Worm (Caenorhabditis elegans) whole organism, L4 larva: Measurements from ENCODE around the gene ife-5.

Experiments used
- ama-1 ChIP-seq: fragments of 150-350 bp; optimal IDR thresholded peaks from 2 replicates; lab custom pipeline; 2014; ENCODE audit warnings: inconsistent platforms, mixed read lengths
- dpl-1 ChIP-seq: fragments of 150-350 bp; optimal IDR thresholded peaks from 2 replicates; lab custom pipeline; 2014; ENCODE audit warnings: missing biosample characterization, missing genetic modification reagents, missing genetic modification characterization
- hlh-11 ChIP-seq: fragments of 200-800 bp; sonication (Bioruptor generic); optimal IDR thresholded peaks from 2 replicates; lab custom pipeline; 2018; ENCODE audit warnings: mild to moderate bottlenecking, missing genetic modification characterization, missing compliant biosample characterization
- hlh-30 ChIP-seq: sonication (generic microtip); optimal IDR thresholded peaks from 2 replicates; lab custom pipeline; 2017; ENCODE audit warnings: antibody characterized with exemption, mild to moderate bottlenecking, missing genetic modification characterization, missing compliant biosample characterization; ENCODE audit not compliant: insufficient read depth
- jun-1 ChIP-seq: fragments of 150-350 bp; optimal IDR thresholded peaks from 2 replicates; lab custom pipeline; 2014; ENCODE audit warnings: missing biosample characterization, missing genetic modification reagents, missing genetic modification characterization
- lim-7 ChIP-seq: fragments of 200-800 bp; sonication (Bioruptor generic); IDR thresholded peaks from 2 replicates; pipeline ENCODE4 v1.3.6; 2022; ENCODE audit warnings: missing genetic modification characterization, missing compliant biosample characterization
- lin-15B ChIP-seq: fragments of 150-350 bp; sonication (generic microtip); optimal IDR thresholded peaks from 3 replicates; lab custom pipeline; 2014; ENCODE audit warnings: missing biosample characterization, missing genetic modification characterization
- lin-39 ChIP-seq: fragments of 150-350 bp; optimal IDR thresholded peaks from 2 replicates; lab custom pipeline; 2014; ENCODE audit warnings: missing biosample characterization, missing genetic modification reagents, missing genetic modification characterization
- nhr-102 ChIP-seq: sonication (generic microtip); optimal IDR thresholded peaks from 2 replicates; lab custom pipeline; 2016; ENCODE audit warnings: mild to moderate bottlenecking, missing genetic modification characterization, moderate library complexity, missing compliant biosample characterization
- nhr-28 ChIP-seq: fragments of 150-350 bp; optimal IDR thresholded peaks from 2 replicates; lab custom pipeline; 2014; ENCODE audit warnings: missing biosample characterization, missing genetic modification characterization
- nhr-42 ChIP-seq: fragments of 200-800 bp; sonication (Bioruptor generic); IDR thresholded peaks from 2 replicates; pipeline ENCODE4 v1.3.6; 2022; ENCODE audit warnings: missing genetic modification characterization, missing compliant biosample characterization
- nhr-6 ChIP-seq: fragments of 150-350 bp; optimal IDR thresholded peaks from 2 replicates; lab custom pipeline; 2014; ENCODE audit warnings: missing biosample characterization, missing genetic modification characterization
- unc-130 ChIP-seq: sonication (generic microtip); optimal IDR thresholded peaks from 2 replicates; lab custom pipeline; 2016; ENCODE audit warnings: missing genetic modification reagents, missing genetic modification characterization, missing compliant biosample characterization
- zip-11 ChIP-seq: fragments of 200-800 bp; sonication (Bioruptor generic); IDR thresholded peaks from 2 replicates; pipeline ENCODE4 v1.3.6; 2022; ENCODE audit warnings: missing genetic modification characterization, missing compliant biosample characterization

- no peak for TF ChIP-seq ama-1 (lab: Kevin White, UChicago)
- no peak for TF ChIP-seq nhr-102 (tag; lab: Kevin White, UChicago)
- TF ChIP-seq jun-1 (tag; lab: Kevin White, UChicago) = no peak
- no peak for TF ChIP-seq hlh-11 (tag; lab: Kevin White, UChicago)
- TF ChIP-seq lim-7 (GFP tag; lab: Robert Waterston, UW) = no peak
- no peak for TF ChIP-seq lin-15B (tag; lab: Kevin White, UChicago)
- no peak for TF ChIP-seq unc-130 (GFP tag; lab: Kevin White, UChicago)
- TF ChIP-seq hlh-30 (tag; lab: Kevin White, UChicago) = no peak
- TF ChIP-seq nhr-6 = no peak
- no peak for TF ChIP-seq dpl-1
- TF ChIP-seq lin-39 (tag; lab: Kevin White, UChicago) = no peak
- TF ChIP-seq nhr-28 = no peak
- TF ChIP-seq nhr-42 = no peak
- TF ChIP-seq zip-11 (GFP tag; lab: Robert Waterston, UW) = no peak
These were observed 43.7 kb downstream of the ife-5 start, which contains the start of gene sre-56 for ce11 chrII:12324159-12324558.
